Worm (Caenorhabditis elegans): Measurements from ENCODE around the gene C50E3.6.

C50E3.6 gene

DNA sequence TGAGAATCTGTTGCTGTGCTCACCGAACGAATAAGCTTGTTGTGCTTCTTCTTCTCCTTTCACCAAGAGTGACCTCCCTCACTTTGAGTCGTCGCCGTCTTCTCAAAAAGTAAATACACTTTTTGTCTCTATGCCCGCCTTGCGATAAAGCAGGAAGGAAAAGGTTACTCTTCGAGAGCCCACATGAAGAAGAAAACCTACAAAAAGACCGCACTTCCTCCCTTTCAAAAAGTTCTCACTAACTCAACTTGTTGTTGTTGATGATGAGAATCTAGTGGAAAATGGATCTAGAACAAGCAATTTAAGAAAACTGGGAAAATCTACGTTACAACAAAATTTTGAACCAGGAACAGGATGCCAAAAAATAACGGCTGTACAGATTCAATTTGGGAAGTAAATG, at the start of gene C50E3.6:
C50E3.6 (minus strand) TSS at position 101 of the 400 bp plus-strand sequence.
- TF ChIP-seq ceh-16 (tag; optimal IDR thresholded peaks at IDR 0.05) = no peak
- TF ChIP-seq nhr-237 (tag; optimal IDR thresholded peaks at IDR 0.05) = no peak
- no peak for TF ChIP-seq ztf-11 (tag; optimal IDR thresholded peaks at IDR 0.05)
- TF ChIP-seq zag-1 (tag; optimal IDR thresholded peaks at IDR 0.05) = no peak
- TF ChIP-seq nhr-23 (tag; optimal IDR thresholded peaks at IDR 0.05) = no peak
- no peak for TF ChIP-seq egl-27 (tag; optimal IDR thresholded peaks at IDR 0.05)
- TF ChIP-seq ztf-1 (GFP tag; conservative IDR thresholded peaks at IDR 0.05) = no peak
- TF ChIP-seq skn-1 (tag; optimal IDR thresholded peaks at IDR 0.05) = no peak
- TF ChIP-seq unc-39 (tag; optimal IDR thresholded peaks at IDR 0.05) = no peak
- no peak for TF ChIP-seq dmd-4 (tag; optimal IDR thresholded peaks at IDR 0.05)
- TF ChIP-seq nhr-21 (tag; optimal IDR thresholded peaks at IDR 0.05) = no peak
- TF ChIP-seq Y55F3AM.14 (GFP tag; optimal IDR thresholded peaks at IDR 0.05) = no peak

DNA sequence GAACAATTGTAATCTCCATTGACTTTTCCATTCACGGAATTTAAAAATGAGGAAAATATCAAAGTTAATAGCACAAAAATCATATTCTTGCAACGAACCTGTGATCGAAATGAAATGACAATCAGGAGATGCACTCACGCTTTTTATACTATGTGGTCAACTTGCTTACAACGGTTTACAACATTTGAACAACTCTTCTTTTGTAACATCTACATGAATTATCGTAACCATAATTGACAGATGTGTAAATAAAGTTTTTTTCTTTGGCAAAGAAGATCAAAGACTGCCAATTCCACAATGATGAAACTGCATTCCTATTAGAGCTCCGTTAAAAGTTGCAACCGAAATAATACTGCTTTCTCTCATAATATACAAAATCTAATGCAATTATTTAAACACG, 49.4 kb upstream of the C50E3.6 start, which contains the start of gene F07C4.10:
F07C4.10 (minus strand) TSS at position 101 of the 400 bp plus-strand sequence.
- TF ChIP-seq lin-13 (GFP tag; optimal IDR thresholded peaks at IDR 0.05) (no peak), lin-11 (tag; optimal IDR thresholded peaks at IDR 0.05) (no peak), crh-2 (tag; optimal IDR thresholded peaks at IDR 0.05) (no peak), nhr-237 (tag; optimal IDR thresholded peaks at IDR 0.05) (no peak), alr-1 (tag; optimal IDR thresholded peaks at IDR 0.05) (no peak), elt-3 (tag; optimal IDR thresholded peaks at IDR 0.05) (no peak), skn-1 (tag; optimal IDR thresholded peaks at IDR 0.05) (no peak), lin-39 (tag; optimal IDR thresholded peaks at IDR 0.05) (no peak), C34F6.9 (tag; optimal IDR thresholded peaks at IDR 0.05) (no peak), ztf-1 (GFP tag; conservative IDR thresholded peaks at IDR 0.05) (no peak), nhr-12 (tag; optimal IDR thresholded peaks at IDR 0.05) (no peak), Y55F3AM.14 (GFP tag; optimal IDR thresholded peaks at IDR 0.05) (no peak), fos-1 (tag; optimal IDR thresholded peaks at IDR 0.05) (no peak), ceh-16 (tag; optimal IDR thresholded peaks at IDR 0.05) (no peak), zag-1 (tag; optimal IDR thresholded peaks at IDR 0.05) (no peak), ZK546.5 (tag; optimal IDR thresholded peaks at IDR 0.05) (no peak), F13H6.1 (tag; optimal IDR thresholded peaks at IDR 0.05) (no peak), unc-62 (GFP tag; optimal IDR thresholded peaks at IDR 0.05) (no peak), ztf-11 (tag; optimal IDR thresholded peaks at IDR 0.05) (no peak)

- no peak for TF ChIP-seq lin-39 (tag; optimal IDR thresholded peaks at IDR 0.05)
- TF ChIP-seq dmd-4 (tag; optimal IDR thresholded peaks at IDR 0.05) = no peak
- no peak for TF ChIP-seq sma-3 (GFP tag; optimal IDR thresholded peaks at IDR 0.05)
Measured at ce11 chrV:7639356-7639755, 49.0 kb upstream of the C50E3.6 start.

ce11 chrV:7637801-7638200, 47.4 kb upstream of the C50E3.6 start, which contains the start of gene clec-45:
Gene clec-45 (plus strand): TSS chrV:7638101.
- TF ChIP-seq lin-39 (tag; optimal IDR thresholded peaks at IDR 0.05) (no peak), nhr-25 (tag; optimal IDR thresholded peaks at IDR 0.05) (no peak), ZK546.5 (tag; optimal IDR thresholded peaks at IDR 0.05) (no peak), mdl-1 (tag; optimal IDR thresholded peaks at IDR 0.05) (no peak), elt-1 (tag; optimal IDR thresholded peaks at IDR 0.05) (no peak), nhr-6 (tag; optimal IDR thresholded peaks at IDR 0.05) (no peak), alr-1 (tag; optimal IDR thresholded peaks at IDR 0.05) (no peak), gmeb-1 (tag; optimal IDR thresholded peaks at IDR 0.05) (no peak), unc-62 (GFP tag; optimal IDR thresholded peaks at IDR 0.05) (no peak), sma-9 (GFP tag; optimal IDR thresholded peaks at IDR 0.05) (no peak), sma-9 (tag; optimal IDR thresholded peaks at IDR 0.05) (no peak), peb-1 (tag; optimal IDR thresholded peaks at IDR 0.05) (no peak), ceh-16 (tag; optimal IDR thresholded peaks at IDR 0.05) (no peak), F13H6.1 (tag; optimal IDR thresholded peaks at IDR 0.05) (no peak)

DNA sequence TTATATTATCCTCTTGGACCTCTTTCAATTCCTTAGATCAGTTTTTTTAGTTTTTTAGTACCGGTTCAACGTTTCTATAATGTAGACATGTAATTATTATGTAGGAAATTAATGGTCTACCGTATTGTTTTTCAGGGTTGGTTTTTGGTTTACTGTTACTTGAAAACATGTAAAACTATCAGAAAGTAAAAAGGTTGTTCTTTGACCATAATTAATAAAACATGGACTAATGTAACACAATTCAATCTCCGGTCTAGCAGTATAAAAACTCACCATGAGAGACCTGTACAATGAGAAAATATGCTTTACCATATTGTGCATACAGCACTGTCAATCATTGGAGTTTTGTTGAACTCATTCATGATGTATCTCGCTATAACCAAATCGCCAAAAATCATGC, 45.1 kb upstream of the C50E3.6 start, which contains the start of gene srd-29:
srd-29 (plus strand) TSS at position 301 of the 400 bp plus-strand sequence.
- TF ChIP-seq ceh-16 (tag; optimal IDR thresholded peaks at IDR 0.05) (no peak), sma-9 (GFP tag; optimal IDR thresholded peaks at IDR 0.05) (no peak), sma-9 (tag; optimal IDR thresholded peaks at IDR 0.05) (no peak), nhr-11 (tag; optimal IDR thresholded peaks at IDR 0.05) (no peak), snpc-4 (tag; optimal IDR thresholded peaks at IDR 0.05) (no peak), fos-1 (tag; optimal IDR thresholded peaks at IDR 0.05) (no peak)

Data from whole organism, L2 larva.